Worm (Caenorhabditis elegans) whole organism, midembryonic: Measurements from ENCODE around the gene mlc-6.

Source experiments
- T22C8.4 ChIP-seq: fragments of 200-800 bp; sonication (Bioruptor generic); IDR thresholded peaks from 2 replicates; pipeline ENCODE4 v1.3.6; 2022; ENCODE audit warnings: missing genetic modification characterization, missing compliant biosample characterization
- cog-1 ChIP-seq: sonication (generic microtip); optimal IDR thresholded peaks from 2 replicates; lab custom pipeline; 2016; ENCODE audit warnings: missing genetic modification characterization, missing compliant biosample characterization
- flt-1 ChIP-seq: fragments of 200-800 bp; sonication (Bioruptor generic); IDR thresholded peaks from 2 replicates; pipeline ENCODE4 v1.3.6; 2022; ENCODE audit warnings: missing genetic modification characterization, missing compliant biosample characterization
- klf-2 ChIP-seq: fragments of 200-800 bp; sonication (Bioruptor generic); conservative IDR thresholded peaks from 2 replicates; pipeline ENCODE4 v1.3.6; 2022; ENCODE audit warnings: missing genetic modification reagents, missing genetic modification characterization, missing compliant biosample characterization
- med-1 ChIP-seq: sonication (generic microtip); optimal IDR thresholded peaks from 2 replicates; lab custom pipeline; 2017; ENCODE audit warnings: missing genetic modification characterization, mild to moderate bottlenecking, missing compliant biosample characterization, antibody characterized with exemption, missing genetic modification reagents; ENCODE audit not compliant: insufficient read depth
- ref-1 ChIP-seq: fragments of 200-800 bp; sonication (Bioruptor generic); conservative IDR thresholded peaks from 2 replicates; pipeline ENCODE4 v1.3.6; 2022; ENCODE audit warnings: missing genetic modification reagents, missing genetic modification characterization, missing compliant biosample characterization
- tab-1 ChIP-seq: fragments of 200-800 bp; sonication (Bioruptor generic); IDR thresholded peaks from 2 replicates; pipeline ENCODE4 v1.3.6; 2022; ENCODE audit warnings: missing genetic modification characterization, missing compliant biosample characterization
- ztf-23 ChIP-seq: fragments of 200-800 bp; sonication (Bioruptor generic); IDR thresholded peaks from 2 replicates; pipeline ENCODE4 v1.3.6; 2022; ENCODE audit warnings: missing genetic modification reagents, missing genetic modification characterization, missing compliant biosample characterization
- ztf-29 ChIP-seq: fragments of 200-800 bp; sonication (Bioruptor generic); IDR thresholded peaks from 2 replicates; pipeline ENCODE4 v1.3.6; 2022; ENCODE audit warnings: missing genetic modification reagents, missing genetic modification characterization, missing compliant biosample characterization

DNA sequence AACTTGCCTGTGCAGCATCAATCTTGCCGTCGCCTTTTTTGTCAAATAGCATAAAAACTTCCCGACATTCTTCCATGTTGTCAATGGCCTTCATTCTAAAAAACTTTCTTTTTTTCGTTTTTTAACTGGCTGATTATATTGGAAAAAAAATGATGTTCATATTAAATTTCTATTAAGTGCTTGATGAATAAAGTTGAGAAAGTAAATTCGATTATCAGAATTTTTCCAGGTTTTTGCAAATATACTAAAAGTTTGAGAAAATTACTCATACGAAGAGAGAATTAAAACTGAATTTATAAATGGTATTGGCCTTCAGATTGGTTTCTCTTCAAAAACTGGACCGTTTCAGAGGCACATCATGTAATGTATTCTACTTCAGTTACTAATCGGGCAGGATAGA, at the start of gene mlc-6:
- TF ChIP-seq klf-2 (GFP tag; lab: Robert Waterston, UW) (no peak), ref-1 (no peak), flt-1 (no peak), ztf-29 (GFP tag; lab: Robert Waterston, UW) (no peak), cog-1 (tag; lab: Kevin White, UChicago) (no peak), med-1 (no peak), tab-1 (GFP tag; lab: Robert Waterston, UW) (no peak), T22C8.4 (GFP tag; lab: Robert Waterston, UW) (no peak), ztf-23 (no peak)
